Fruit fly (Drosophila melanogaster) whole organism, embryonic: Measurements from ENCODE around the gene CG1847.
A peak's percentile ranks its signal among the peaks of the same experiment; 100 is the strongest.

Source experiments
- Bdp1 ChIP-seq: fragments of 200-800 bp; sonication (Bioruptor generic); optimal IDR thresholded peaks from 3 replicates; lab custom pipeline; 2016; ENCODE audit warnings: missing biosample characterization, missing genetic modification characterization
- C15 ChIP-seq: fragments of 200-800 bp; sonication (Bioruptor generic); IDR thresholded peaks from 3 replicates; pipeline ENCODE4 v1.3.6; 2022; ENCODE audit warnings: missing biosample characterization, missing genetic modification characterization
- CG10147 ChIP-seq: fragments of 200-800 bp; sonication (Bioruptor generic); optimal IDR thresholded peaks from 2 replicates; lab custom pipeline; 2019; ENCODE audit warnings: missing biosample characterization, mild to moderate bottlenecking, missing genetic modification characterization, moderate library complexity
- CG10654 ChIP-seq: fragments of 200-800 bp; sonication (Bioruptor generic); optimal IDR thresholded peaks from 2 replicates; lab custom pipeline; 2016; ENCODE audit warnings: missing biosample characterization, missing genetic modification characterization
- CG12236 ChIP-seq: fragments of 200-800 bp; sonication (Bioruptor generic); optimal IDR thresholded peaks from 2 replicates; lab custom pipeline; 2016; ENCODE audit warnings: missing biosample characterization, missing genetic modification characterization
- CG13123 ChIP-seq: fragments of 200-800 bp; sonication (Bioruptor generic); optimal IDR thresholded peaks from 2 replicates; lab custom pipeline; 2016; ENCODE audit warnings: missing biosample characterization, missing genetic modification characterization
- CG13296 ChIP-seq: fragments of 200-800 bp; sonication (Bioruptor generic); optimal IDR thresholded peaks from 3 replicates; lab custom pipeline; 2018; ENCODE audit warnings: missing biosample characterization, mild to moderate bottlenecking, missing genetic modification characterization
- CG13424 ChIP-seq: fragments of 200-800 bp; sonication (Bioruptor generic); optimal IDR thresholded peaks from 2 replicates; lab custom pipeline; 2019; ENCODE audit warnings: missing biosample characterization, mild to moderate bottlenecking, missing genetic modification characterization, moderate library complexity
- CG14441 ChIP-seq: fragments of 200-800 bp; sonication (Bioruptor generic); IDR thresholded peaks from 2 replicates; pipeline ENCODE4 v1.3.6; 2022; ENCODE audit warnings: missing biosample characterization, missing genetic modification characterization
- CG15514 ChIP-seq: fragments of 200-800 bp; sonication (Bioruptor generic); optimal IDR thresholded peaks from 3 replicates; lab custom pipeline; 2017; ENCODE audit warnings: missing biosample characterization, missing genetic modification characterization, mild to moderate bottlenecking, moderate library complexity, missing genetic modification reagents
- CG16813 ChIP-seq: fragments of 200-800 bp; sonication (Bioruptor generic); IDR thresholded peaks from 3 replicates; pipeline ENCODE4 v1.3.6; 2022; ENCODE audit warnings: missing biosample characterization, missing genetic modification characterization; ENCODE audit not compliant: partially characterized antibody
- CG17186 ChIP-seq: fragments of 200-800 bp; sonication (Bioruptor generic); optimal IDR thresholded peaks from 3 replicates; lab custom pipeline; 2017; ENCODE audit warnings: missing biosample characterization, missing genetic modification reagents, missing genetic modification characterization
- CG17612 ChIP-seq: fragments of 200-800 bp; sonication (Bioruptor generic); IDR thresholded peaks from 2 replicates; pipeline ENCODE4 v1.3.6; 2022; ENCODE audit warnings: missing biosample characterization, missing genetic modification characterization
- CG18262 ChIP-seq: fragments of 200-800 bp; optimal IDR thresholded peaks from 3 replicates; lab custom pipeline; 2019; ENCODE audit warnings: missing biosample characterization, mild to moderate bottlenecking, missing genetic modification characterization, moderate library complexity
- CG32767 ChIP-seq: fragments of 200-800 bp; sonication (Bioruptor generic); IDR thresholded peaks from 2 replicates; pipeline ENCODE4 v1.3.6; 2022; ENCODE audit warnings: missing biosample characterization, missing genetic modification characterization
- CG4424 ChIP-seq: fragments of 200-800 bp; sonication (Bioruptor generic); optimal IDR thresholded peaks from 3 replicates; lab custom pipeline; 2016; ENCODE audit warnings: missing biosample characterization, missing genetic modification characterization
- CG4854 ChIP-seq: fragments of 200-800 bp; sonication (Bioruptor generic); optimal IDR thresholded peaks from 2 replicates; lab custom pipeline; 2016; ENCODE audit warnings: missing biosample characterization, missing genetic modification characterization, inconsistent platforms
- CG6175 ChIP-seq: fragments of 200-800 bp; sonication (Bioruptor generic); IDR thresholded peaks from 3 replicates; pipeline ENCODE4 v1.3.6; 2022; ENCODE audit warnings: missing biosample characterization, missing genetic modification characterization
- CG6272 ChIP-seq: fragments of 200-800 bp; sonication (Bioruptor generic); IDR thresholded peaks from 2 replicates; pipeline ENCODE4 v1.3.6; 2022; ENCODE audit warnings: missing biosample characterization, missing genetic modification characterization
- CG6654 ChIP-seq: fragments of 200-800 bp; sonication (Bioruptor generic); optimal IDR thresholded peaks from 2 replicates; lab custom pipeline; 2017; ENCODE audit warnings: missing biosample characterization, mild to moderate bottlenecking, missing genetic modification characterization
- CG7357 ChIP-seq: fragments of 200-800 bp; sonication (Bioruptor generic); IDR thresholded peaks from 3 replicates; pipeline ENCODE4 v1.3.6; 2022; ENCODE audit warnings: missing biosample characterization, missing genetic modification characterization
- CG8089 ChIP-seq: fragments of 200-800 bp; sonication (Bioruptor generic); optimal IDR thresholded peaks from 3 replicates; lab custom pipeline; 2016; ENCODE audit warnings: missing biosample characterization, missing genetic modification characterization
- Deaf1 ChIP-seq: fragments of 200-800 bp; optimal IDR thresholded peaks from 3 replicates; lab custom pipeline; 2019; ENCODE audit warnings: missing biosample characterization, mild to moderate bottlenecking, missing genetic modification characterization, moderate library complexity
- Eip74EF ChIP-seq, 2 experiments: fragments of 200-800 bp in 1 of 2; fragments of >200 bp in 1 of 2; sonication (Bioruptor generic) in 1 of 2; optimal IDR thresholded peaks; 2 replicates each; lab custom pipeline; 2017 to 2019; ENCODE audit warnings: missing biosample characterization in 2 of 2, missing genetic modification characterization in 2 of 2, mild to moderate bottlenecking in 1 of 2, moderate library complexity in 1 of 2
- Hmx ChIP-seq: fragments of 200-800 bp; sonication (Bioruptor generic); optimal IDR thresholded peaks from 2 replicates; lab custom pipeline; 2016; ENCODE audit warnings: missing biosample characterization, missing genetic modification characterization
- Lhr ChIP-seq: fragments of 200-800 bp; sonication (Bioruptor generic); optimal IDR thresholded peaks from 3 replicates; lab custom pipeline; 2017; ENCODE audit warnings: mild to moderate bottlenecking, missing biosample characterization, missing genetic modification reagents, missing genetic modification characterization
- Lpt ChIP-seq: fragments of >200 bp; optimal IDR thresholded peaks from 2 replicates; lab custom pipeline; 2018; ENCODE audit warnings: missing biosample characterization, missing genetic modification characterization
- MBD-R2 ChIP-seq: fragments of 200-800 bp; sonication (Bioruptor generic); IDR thresholded peaks from 2 replicates; pipeline ENCODE4 v1.3.6; 2022; ENCODE audit warnings: missing biosample characterization, missing genetic modification characterization
- Max ChIP-seq: fragments of 200-800 bp; sonication (Bioruptor generic); optimal IDR thresholded peaks from 2 replicates; lab custom pipeline; 2016; ENCODE audit warnings: missing biosample characterization, mild to moderate bottlenecking, missing genetic modification characterization
- Vsx1 ChIP-seq: fragments of 200-800 bp; sonication (Bioruptor generic); optimal IDR thresholded peaks from 2 replicates; lab custom pipeline; 2017; ENCODE audit warnings: missing biosample characterization, mild to moderate bottlenecking, missing genetic modification characterization, missing genetic modification reagents
- az2 ChIP-seq: fragments of 200-800 bp; sonication (Bioruptor generic); optimal IDR thresholded peaks from 3 replicates; lab custom pipeline; 2016; ENCODE audit warnings: missing biosample characterization, missing genetic modification characterization
- bbx ChIP-seq: fragments of 200-800 bp; sonication (Bioruptor generic); IDR thresholded peaks from 2 replicates; pipeline ENCODE4 v1.3.6; 2022; ENCODE audit warnings: missing biosample characterization, missing genetic modification characterization; ENCODE audit not compliant: partially characterized antibody
- btn ChIP-seq: fragments of 200-800 bp; sonication (Bioruptor generic); optimal IDR thresholded peaks from 2 replicates; lab custom pipeline; 2016; ENCODE audit warnings: missing biosample characterization, missing genetic modification characterization
- dan ChIP-seq: fragments of 200-800 bp; sonication (Bioruptor generic); IDR thresholded peaks from 2 replicates; pipeline ENCODE4 v1.3.6; 2022; ENCODE audit warnings: missing biosample characterization, missing genetic modification characterization
- dmrt11E ChIP-seq: fragments of 200-800 bp; sonication (Bioruptor generic); optimal IDR thresholded peaks from 3 replicates; lab custom pipeline; 2018; ENCODE audit warnings: missing biosample characterization, mild to moderate bottlenecking, missing genetic modification characterization, moderate library complexity
- dpn ChIP-seq, 2 experiments: fragments of 200-800 bp; sonication (Bioruptor generic); optimal IDR thresholded peaks; 3 replicates each; lab custom pipeline; 2016; ENCODE audit warnings: missing biosample characterization in 2 of 2, missing genetic modification characterization in 2 of 2
- eve ChIP-seq, 2 experiments: fragments of >200 bp; optimal IDR thresholded peaks; 2 replicates each; lab custom pipeline; 2017; ENCODE audit warnings: missing biosample characterization in 2 of 2, missing genetic modification characterization in 2 of 2
- ewg ChIP-seq: fragments of 200-800 bp; sonication (Bioruptor generic); optimal IDR thresholded peaks from 3 replicates; lab custom pipeline; 2017; ENCODE audit warnings: mild to moderate bottlenecking, missing biosample characterization, missing genetic modification reagents, missing genetic modification characterization
- exex ChIP-seq: fragments of 200-800 bp; sonication (Bioruptor generic); optimal IDR thresholded peaks from 4 replicates; lab custom pipeline; 2018; ENCODE audit warnings: missing biosample characterization, mild to moderate bottlenecking, missing genetic modification characterization, moderate library complexity
- hth ChIP-seq: fragments of >200 bp; optimal IDR thresholded peaks from 2 replicates; lab custom pipeline; 2017; ENCODE audit warnings: inconsistent platforms
- insv ChIP-seq, 2 experiments: fragments of 200-800 bp; sonication (Bioruptor generic); optimal IDR thresholded peaks; 3 replicates each; lab custom pipeline; 2016 to 2018; ENCODE audit warnings: missing biosample characterization in 2 of 2, missing genetic modification characterization in 2 of 2
- maf-S ChIP-seq: fragments of 200-800 bp; sonication (Bioruptor generic); optimal IDR thresholded peaks from 2 replicates; lab custom pipeline; 2016; ENCODE audit warnings: missing biosample characterization, missing genetic modification characterization
- mam ChIP-seq: fragments of 200-800 bp; sonication (Bioruptor generic); optimal IDR thresholded peaks from 3 replicates; lab custom pipeline; 2016; ENCODE audit warnings: missing biosample characterization, missing genetic modification characterization
- nmo ChIP-seq: fragments of 200-800 bp; sonication (Bioruptor generic); optimal IDR thresholded peaks from 2 replicates; lab custom pipeline; 2018; ENCODE audit warnings: missing biosample characterization, mild to moderate bottlenecking, missing genetic modification characterization, moderate library complexity
- pb ChIP-seq: fragments of 200-800 bp; sonication (Bioruptor generic); optimal IDR thresholded peaks from 3 replicates; lab custom pipeline; 2016; ENCODE audit warnings: missing biosample characterization, missing genetic modification characterization
- pzg ChIP-seq: fragments of 200-800 bp; sonication (Bioruptor generic); optimal IDR thresholded peaks from 3 replicates; lab custom pipeline; 2018; ENCODE audit warnings: missing biosample characterization, mild to moderate bottlenecking, missing genetic modification characterization, moderate library complexity
- scrt ChIP-seq: fragments of 200-800 bp; sonication (Bioruptor generic); optimal IDR thresholded peaks from 2 replicates; lab custom pipeline; 2018; ENCODE audit warnings: missing biosample characterization, mild to moderate bottlenecking, missing genetic modification characterization, moderate library complexity
- sisA ChIP-seq: fragments of 200-800 bp; sonication (Bioruptor generic); IDR thresholded peaks from 2 replicates; pipeline ENCODE4 v1.3.6; 2022; ENCODE audit warnings: missing biosample characterization, missing genetic modification characterization
- ssp ChIP-seq: fragments of 200-800 bp; sonication (Bioruptor generic); IDR thresholded peaks from 2 replicates; pipeline ENCODE4 v1.3.6; 2022; ENCODE audit warnings: missing biosample characterization, missing genetic modification characterization
- trem ChIP-seq: fragments of 200-800 bp; optimal IDR thresholded peaks from 3 replicates; lab custom pipeline; 2019; ENCODE audit warnings: missing biosample characterization, mild to moderate bottlenecking, missing genetic modification characterization, moderate library complexity
- zen ChIP-seq: fragments of 200-800 bp; sonication (Bioruptor generic); optimal IDR thresholded peaks from 3 replicates; lab custom pipeline; 2018; ENCODE audit warnings: missing biosample characterization, mild to moderate bottlenecking, missing genetic modification characterization, moderate library complexity
- zen2 ChIP-seq: fragments of 200-800 bp; sonication (Bioruptor generic); IDR thresholded peaks from 3 replicates; pipeline ENCODE4 v1.3.6; 2022; ENCODE audit warnings: missing biosample characterization, missing genetic modification characterization; ENCODE audit not compliant: partially characterized antibody

Gene CG1847

dm6 chrX:11905144-11905543 lies 36.2 kb downstream of the CG1847 start, which contains the start of gene Upf1 (continued):
- no peak for TF ChIP-seq CG4854 (GFP tag; lab: Kevin White, UChicago)
- TF ChIP-seq pzg (GFP tag; lab: Kevin White, UChicago): peak; percentile 61
- TF ChIP-seq CG16813: peak; percentile 92
- TF ChIP-seq maf-S (GFP tag; lab: Kevin White, UChicago): no peak
- TF ChIP-seq CG13296 (GFP tag; lab: Kevin White, UChicago): no peak
- TF ChIP-seq Deaf1 (tag; lab: Kevin White, UChicago): no peak
- TF ChIP-seq Bdp1 (GFP tag; lab: Kevin White, UChicago): no peak
- TF ChIP-seq Vsx1 (GFP tag; lab: Kevin White, UChicago): no peak
- no peak for TF ChIP-seq sisA (GFP tag; lab: Robert Waterston, UW)
- TF ChIP-seq dan (GFP tag; lab: Robert Waterston, UW): no peak
- TF ChIP-seq CG32767 (GFP tag; lab: Robert Waterston, UW): no peak
- no peak for TF ChIP-seq CG18262 (tag; lab: Kevin White, UChicago)
- TF ChIP-seq CG15514 (GFP tag; lab: Kevin White, UChicago): peak; percentile 25
- TF ChIP-seq CG12236 (GFP tag; lab: Kevin White, UChicago): no peak
- TF ChIP-seq CG10147 (GFP tag; lab: Kevin White, UChicago): no peak
- no peak for TF ChIP-seq CG6175
- no peak for TF ChIP-seq CG6654 (GFP tag; lab: Kevin White, UChicago)
- no peak for TF ChIP-seq Eip74EF (GFP tag; optimal IDR thresholded peaks at IDR 0.05; lab: Kevin White, UChicago)
- TF ChIP-seq dmrt11E (tag; lab: Kevin White, UChicago): no peak
- TF ChIP-seq hth (lab: Kevin White, UChicago): no peak
- no peak for TF ChIP-seq az2 (GFP tag; lab: Kevin White, UChicago)
- TF ChIP-seq CG14441 (GFP tag; lab: Robert Waterston, UW): no peak
- TF ChIP-seq CG13424 (tag; lab: Kevin White, UChicago): no peak
- peak; percentile 78 for TF ChIP-seq MBD-R2 (GFP tag; lab: Robert Waterston, UW)
- TF ChIP-seq Max (GFP tag; lab: Kevin White, UChicago): no peak
- no peak for TF ChIP-seq Lpt (GFP tag; lab: Kevin White, UChicago)
- TF ChIP-seq CG13123 (GFP tag; lab: Kevin White, UChicago): no peak
- peak; percentile 22 for TF ChIP-seq CG17186 (GFP tag; lab: Kevin White, UChicago)
- TF ChIP-seq nmo (GFP tag; lab: Kevin White, UChicago): no peak
- no peak for TF ChIP-seq pb (GFP tag; lab: Kevin White, UChicago)
- no peak for TF ChIP-seq CG10654 (GFP tag; lab: Kevin White, UChicago)
- TF ChIP-seq insv (GFP tag; optimal IDR thresholded peaks at IDR 0.05; lab: Kevin White, UChicago): no peak
- TF ChIP-seq exex: no peak
- peak; percentile 93 for TF ChIP-seq bbx (GFP tag; lab: Robert Waterston, UW)
- TF ChIP-seq CG6272: no peak
- TF ChIP-seq Hmx (GFP tag; lab: Kevin White, UChicago): no peak
- TF ChIP-seq zen (tag; lab: Kevin White, UChicago): no peak
- TF ChIP-seq Lhr (GFP tag; lab: Kevin White, UChicago): no peak
- no peak for TF ChIP-seq C15 (GFP tag; lab: Robert Waterston, UW)
- TF ChIP-seq CG8089 (GFP tag; lab: Kevin White, UChicago): no peak
- no peak for TF ChIP-seq scrt
- no peak for TF ChIP-seq dpn (GFP tag; optimal IDR thresholded peaks at IDR 0.05; lab: Kevin White, UChicago)
- TF ChIP-seq zen2 (GFP tag; lab: Robert Waterston, UW): peak; percentile 72
- no peak for TF ChIP-seq CG7357 (GFP tag; lab: Robert Waterston, UW)
- peak; percentile 27 for TF ChIP-seq trem (tag; lab: Kevin White, UChicago)
- TF ChIP-seq ewg (GFP tag; lab: Kevin White, UChicago): no peak
- 0 out of 2 replicates have a peak, but pooled peaks have one; percentile 8 for TF ChIP-seq ssp (GFP tag; lab: Robert Waterston, UW)
- TF ChIP-seq eve (GFP tag; optimal IDR thresholded peaks at IDR 0.05; lab: Kevin White, UChicago): no peak
- TF ChIP-seq CG4424 (GFP tag; lab: Kevin White, UChicago): peak; percentile 4
- TF ChIP-seq mam: peak; percentile 30
- no peak for TF ChIP-seq btn
- TF ChIP-seq CG17612 (GFP tag; lab: Robert Waterston, UW): no peak
